Fruit fly (Drosophila melanogaster): ENCODE data around the gene CG11313.

dm6 chr3R:30709270-30709669 is 21.7 kb downstream of the CG11313 start:
- TF ChIP-seq ttk (optimal IDR thresholded peaks at IDR 0.05) = no peak
- no peak for TF ChIP-seq Myc (optimal IDR thresholded peaks at IDR 0.05)
- TF ChIP-seq h (optimal IDR thresholded peaks at IDR 0.05) = no peak
- TF ChIP-seq psq (optimal IDR thresholded peaks at IDR 0.05) = no peak
